Fruit fly (Drosophila melanogaster) whole organism, embryonic: ENCODE measurements around the gene CG5535.

Source experiments
- Adf1 ChIP-seq: fragments of 200-800 bp; sonication (Bioruptor generic); IDR thresholded peaks from 2 replicates; pipeline ENCODE4 v1.3.6; 2022; ENCODE audit warnings: missing biosample characterization, missing genetic modification characterization
- B-H1 ChIP-seq: fragments of 200-800 bp; sonication (Bioruptor generic); IDR thresholded peaks from 3 replicates; pipeline ENCODE4 v1.3.6; 2022; ENCODE audit warnings: missing biosample characterization, missing genetic modification characterization
- CG10431 ChIP-seq: fragments of 200-800 bp; sonication (Bioruptor generic); optimal IDR thresholded peaks from 3 replicates; lab custom pipeline; 2018; ENCODE audit warnings: missing biosample characterization, mild to moderate bottlenecking, missing genetic modification characterization
- CG10565 ChIP-seq: fragments of 200-800 bp; sonication (Bioruptor generic); optimal IDR thresholded peaks from 3 replicates; lab custom pipeline; 2016; ENCODE audit warnings: missing biosample characterization, mild to moderate bottlenecking, missing genetic modification characterization
- CG11085 ChIP-seq: fragments of 200-800 bp; sonication (Bioruptor generic); IDR thresholded peaks from 2 replicates; pipeline ENCODE4 v1.3.6; 2022; ENCODE audit warnings: missing biosample characterization, missing genetic modification characterization
- CG11093 ChIP-seq: fragments of 200-800 bp; sonication (Bioruptor generic); IDR thresholded peaks from 3 replicates; pipeline ENCODE4 v1.3.6; 2022; ENCODE audit warnings: missing biosample characterization, missing genetic modification characterization
- CG12659 ChIP-seq: fragments of 200-800 bp; sonication (Bioruptor generic); optimal IDR thresholded peaks from 3 replicates; lab custom pipeline; 2017; ENCODE audit warnings: mild to moderate bottlenecking, missing biosample characterization, missing genetic modification reagents, missing genetic modification characterization
- CG13624 ChIP-seq: fragments of 200-800 bp; sonication (Bioruptor generic); optimal IDR thresholded peaks from 2 replicates; lab custom pipeline; 2016; ENCODE audit warnings: missing biosample characterization, missing genetic modification characterization
- CG14667 ChIP-seq: fragments of 200-800 bp; sonication (Bioruptor generic); IDR thresholded peaks from 2 replicates; pipeline ENCODE4 v1.3.6; 2022; ENCODE audit warnings: missing biosample characterization, missing genetic modification characterization
- CG1603 ChIP-seq: fragments of 200-800 bp; sonication (Bioruptor generic); optimal IDR thresholded peaks from 2 replicates; lab custom pipeline; 2019; ENCODE audit warnings: missing biosample characterization, mild to moderate bottlenecking, missing genetic modification characterization, moderate library complexity
- CG18476 ChIP-seq: fragments of 200-800 bp; sonication (Bioruptor generic); optimal IDR thresholded peaks from 2 replicates; lab custom pipeline; 2016; ENCODE audit warnings: missing biosample characterization, mild to moderate bottlenecking, missing genetic modification characterization
- CG18619 ChIP-seq: fragments of 200-800 bp; sonication (Bioruptor generic); optimal IDR thresholded peaks from 3 replicates; lab custom pipeline; 2017; ENCODE audit warnings: missing biosample characterization, mild to moderate bottlenecking, missing genetic modification characterization
- CG2889 ChIP-seq: fragments of 200-800 bp; sonication (Bioruptor generic); IDR thresholded peaks from 3 replicates; pipeline ENCODE4 v1.3.6; 2022; ENCODE audit warnings: missing biosample characterization, missing genetic modification characterization
- CG30020 ChIP-seq: fragments of 200-800 bp; optimal IDR thresholded peaks from 2 replicates; lab custom pipeline; 2019; ENCODE audit warnings: missing biosample characterization, mild to moderate bottlenecking, missing genetic modification characterization, moderate library complexity
- CG31365 ChIP-seq: fragments of 200-800 bp; sonication (Bioruptor generic); optimal IDR thresholded peaks from 2 replicates; lab custom pipeline; 2018; ENCODE audit warnings: missing biosample characterization, mild to moderate bottlenecking, missing genetic modification characterization
- CG33213 ChIP-seq: fragments of 200-800 bp; sonication (Bioruptor generic); optimal IDR thresholded peaks from 3 replicates; lab custom pipeline; 2016; ENCODE audit warnings: missing biosample characterization, missing genetic modification characterization
- CG4730 ChIP-seq: fragments of 200-800 bp; sonication (Bioruptor generic); IDR thresholded peaks from 2 replicates; pipeline ENCODE4 v1.3.6; 2022; ENCODE audit warnings: missing biosample characterization, missing genetic modification characterization
- CG6689 ChIP-seq: fragments of 200-800 bp; sonication (Bioruptor generic); IDR thresholded peaks from 2 replicates; pipeline ENCODE4 v1.3.6; 2022; ENCODE audit warnings: missing biosample characterization, missing genetic modification characterization
- CG8478 ChIP-seq: fragments of >200 bp; optimal IDR thresholded peaks from 2 replicates; lab custom pipeline; 2018
- CG9727 ChIP-seq: fragments of 200-800 bp; sonication (Bioruptor generic); optimal IDR thresholded peaks from 3 replicates; lab custom pipeline; 2017; ENCODE audit warnings: missing biosample characterization, mild to moderate bottlenecking, missing genetic modification characterization
- CG9932 ChIP-seq: fragments of 200-800 bp; sonication (Bioruptor generic); IDR thresholded peaks from 2 replicates; pipeline ENCODE4 v1.3.6; 2022; ENCODE audit warnings: missing biosample characterization, missing genetic modification characterization
- D19B ChIP-seq: fragments of 200-800 bp; sonication (Bioruptor generic); optimal IDR thresholded peaks from 2 replicates; lab custom pipeline; 2017; ENCODE audit warnings: missing biosample characterization, mild to moderate bottlenecking, missing genetic modification characterization
- Dp ChIP-seq: fragments of 200-800 bp; sonication (Bioruptor generic); optimal IDR thresholded peaks from 2 replicates; lab custom pipeline; 2018; ENCODE audit warnings: missing biosample characterization, mild to moderate bottlenecking, missing genetic modification characterization, moderate library complexity
- E2f1 ChIP-seq: fragments of 200-800 bp; sonication (Bioruptor generic); IDR thresholded peaks from 2 replicates; pipeline ENCODE4 v1.3.6; 2022; ENCODE audit warnings: missing biosample characterization, missing genetic modification characterization
- GATAe ChIP-seq: fragments of 200-800 bp; sonication (Bioruptor generic); conservative IDR thresholded peaks from 2 replicates; pipeline ENCODE4 v1.3.6; 2022; ENCODE audit warnings: missing biosample characterization, missing genetic modification characterization
- HLH3B ChIP-seq: fragments of 200-800 bp; sonication (Bioruptor generic); IDR thresholded peaks from 2 replicates; pipeline ENCODE4 v1.3.6; 2022; ENCODE audit warnings: missing biosample characterization, missing genetic modification characterization
- Lim3 ChIP-seq: fragments of 200-800 bp; sonication (Bioruptor generic); IDR thresholded peaks from 2 replicates; pipeline ENCODE4 v1.3.6; 2022; ENCODE audit warnings: missing biosample characterization, missing genetic modification characterization
- MESR4 ChIP-seq: fragments of 200-800 bp; sonication (Bioruptor generic); optimal IDR thresholded peaks from 2 replicates; lab custom pipeline; 2018; ENCODE audit warnings: missing biosample characterization, mild to moderate bottlenecking, missing genetic modification characterization, moderate library complexity
- Mrtf ChIP-seq: fragments of 200-800 bp; sonication (Bioruptor generic); IDR thresholded peaks from 3 replicates; pipeline ENCODE4 v1.3.6; 2022; ENCODE audit warnings: missing biosample characterization, missing genetic modification characterization
- Neu2 ChIP-seq: fragments of 200-800 bp; sonication (Bioruptor generic); optimal IDR thresholded peaks from 3 replicates; lab custom pipeline; 2016; ENCODE audit warnings: missing biosample characterization, missing genetic modification characterization, borderline replicate concordance
- Optix ChIP-seq: fragments of 200-800 bp; sonication (Bioruptor generic); IDR thresholded peaks from 3 replicates; pipeline ENCODE4 v1.3.6; 2022; ENCODE audit warnings: missing biosample characterization, missing genetic modification characterization
- Stat92E ChIP-seq, 3 experiments: fragments of >200 bp in 2 of 3; fragments of 200-800 bp in 1 of 3; sonication (Bioruptor generic) in 1 of 3; optimal IDR thresholded peaks; 2 replicates each; lab custom pipeline; 2017 to 2019; ENCODE audit warnings: missing biosample characterization in 3 of 3, missing genetic modification characterization in 3 of 3, mild to moderate bottlenecking in 1 of 3, moderate library complexity in 1 of 3
- Taf1 ChIP-seq: fragments of 200-800 bp; sonication (Bioruptor generic); IDR thresholded peaks from 2 replicates; pipeline ENCODE4 v1.3.6; 2022; ENCODE audit warnings: missing biosample characterization, missing genetic modification characterization
- amos ChIP-seq: fragments of 200-800 bp; sonication (Bioruptor generic); IDR thresholded peaks from 2 replicates; pipeline ENCODE4 v1.3.6; 2022; ENCODE audit warnings: missing biosample characterization, missing genetic modification characterization; ENCODE audit not compliant: partially characterized antibody
- br ChIP-seq: fragments of >200 bp; optimal IDR thresholded peaks from 2 replicates; lab custom pipeline; 2017
- corto ChIP-seq: fragments of 200-800 bp; sonication (Bioruptor generic); optimal IDR thresholded peaks from 2 replicates; lab custom pipeline; 2016; ENCODE audit warnings: missing biosample characterization, mild to moderate bottlenecking, missing genetic modification characterization, moderate library complexity
- eve ChIP-seq, 2 experiments: fragments of >200 bp; optimal IDR thresholded peaks; 2 replicates each; lab custom pipeline; 2017; ENCODE audit warnings: missing biosample characterization in 2 of 2, missing genetic modification characterization in 2 of 2
- ewg ChIP-seq: fragments of 200-800 bp; sonication (Bioruptor generic); optimal IDR thresholded peaks from 3 replicates; lab custom pipeline; 2017; ENCODE audit warnings: mild to moderate bottlenecking, missing biosample characterization, missing genetic modification reagents, missing genetic modification characterization
- fd96Cb ChIP-seq: fragments of 200-800 bp; sonication (Bioruptor generic); optimal IDR thresholded peaks from 2 replicates; lab custom pipeline; 2018; ENCODE audit warnings: missing biosample characterization, mild to moderate bottlenecking, missing genetic modification characterization, moderate library complexity
- gfzf ChIP-seq: fragments of 200-800 bp; sonication (Bioruptor generic); optimal IDR thresholded peaks from 2 replicates; lab custom pipeline; 2016; ENCODE audit warnings: missing biosample characterization, mild to moderate bottlenecking, missing genetic modification characterization, moderate library complexity
- hbn ChIP-seq: fragments of 200-800 bp; sonication (Bioruptor generic); IDR thresholded peaks from 2 replicates; pipeline ENCODE4 v1.3.6; 2022; ENCODE audit warnings: missing biosample characterization, missing genetic modification characterization; ENCODE audit not compliant: partially characterized antibody
- kay ChIP-seq: fragments of 200-800 bp; sonication (Bioruptor generic); optimal IDR thresholded peaks from 2 replicates; lab custom pipeline; 2016; ENCODE audit warnings: missing biosample characterization, missing genetic modification characterization
- org-1 ChIP-seq: fragments of 200-800 bp; sonication (Bioruptor generic); optimal IDR thresholded peaks from 2 replicates; lab custom pipeline; 2017; ENCODE audit warnings: missing biosample characterization, missing genetic modification characterization
- pzg ChIP-seq: fragments of 200-800 bp; sonication (Bioruptor generic); optimal IDR thresholded peaks from 3 replicates; lab custom pipeline; 2018; ENCODE audit warnings: missing biosample characterization, mild to moderate bottlenecking, missing genetic modification characterization, moderate library complexity
- sc ChIP-seq, 3 experiments: fragments of >200 bp in 2 of 3; fragments of 200-800 bp in 1 of 3; sonication (Bioruptor generic) in 1 of 3; optimal IDR thresholded peaks; 2 replicates in 2 of 3; 3 replicates in 1 of 3; lab custom pipeline; 2017; ENCODE audit warnings: mild to moderate bottlenecking in 1 of 3, missing biosample characterization in 1 of 3, missing genetic modification characterization in 1 of 3, missing genetic modification reagents in 1 of 3
- stc ChIP-seq: fragments of 200-800 bp; sonication (Bioruptor generic); IDR thresholded peaks from 2 replicates; pipeline ENCODE4 v1.3.6; 2022; ENCODE audit warnings: missing biosample characterization, missing genetic modification characterization
- tin ChIP-seq: fragments of 200-800 bp; sonication (Bioruptor generic); optimal IDR thresholded peaks from 3 replicates; lab custom pipeline; 2016; ENCODE audit warnings: missing biosample characterization, missing genetic modification characterization
- tna ChIP-seq: fragments of 200-800 bp; sonication (Bioruptor generic); IDR thresholded peaks from 2 replicates; pipeline ENCODE4 v1.3.6; 2022; ENCODE audit warnings: missing biosample characterization, missing genetic modification characterization; ENCODE audit not compliant: partially characterized antibody
- vnd ChIP-seq: fragments of 200-800 bp; sonication (Bioruptor generic); IDR thresholded peaks from 3 replicates; pipeline ENCODE4 v1.3.6; 2022; ENCODE audit warnings: missing biosample characterization, missing genetic modification characterization; ENCODE audit not compliant: partially characterized antibody

CG5535 gene

DNA sequence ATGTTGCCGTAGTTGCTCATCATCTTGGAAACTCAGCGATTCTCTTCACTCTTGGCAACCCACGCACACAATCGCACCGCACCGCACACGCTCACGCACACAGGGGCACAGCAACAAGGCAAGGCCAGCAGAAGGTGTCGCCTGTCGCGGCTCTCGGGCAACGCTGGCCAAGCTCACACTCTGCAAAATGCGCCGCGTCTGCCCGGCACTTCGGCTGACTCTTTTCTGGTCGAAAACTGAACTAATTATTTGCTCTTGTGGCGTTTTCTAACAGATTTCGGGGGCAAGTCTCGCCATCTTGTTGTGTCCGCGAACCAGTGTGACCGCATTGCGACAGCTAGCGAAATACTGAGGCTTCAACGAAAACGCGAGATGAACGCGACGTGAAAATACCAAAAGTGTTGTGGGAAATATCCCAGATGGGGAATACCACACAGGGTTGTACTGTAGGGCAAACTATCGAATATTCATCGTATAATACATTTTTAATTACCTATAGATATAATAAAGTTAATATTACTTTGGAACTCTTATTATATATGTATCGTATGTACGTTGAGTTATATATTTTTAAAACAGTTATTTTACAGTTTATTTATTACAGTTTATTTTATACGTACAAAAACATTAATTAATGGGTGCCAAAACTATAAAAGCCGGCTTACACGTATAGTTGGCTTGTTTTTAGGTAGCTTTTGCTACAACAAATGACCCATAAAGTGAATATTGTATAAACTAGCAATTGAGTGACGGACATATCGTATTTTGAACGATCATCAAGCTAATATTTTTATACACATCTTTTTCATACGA is 10.2 kb downstream of the CG5535 start, which contains the start of the genes MED19 and CG7430 (continued):
- TF ChIP-seq MESR4 (GFP tag; lab: Kevin White, UChicago): peak; percentile 100
- no peak for TF ChIP-seq CG4730 (GFP tag; lab: Robert Waterston, UW)
- TF ChIP-seq B-H1 (GFP tag; lab: Robert Waterston, UW): no peak
- TF ChIP-seq CG9932: peak; percentile 47
- peak; percentile 13 for TF ChIP-seq Dp (GFP tag; lab: Kevin White, UChicago)
- TF ChIP-seq amos (GFP tag; lab: Robert Waterston, UW): peak; percentile 62
- no peak for TF ChIP-seq br
- TF ChIP-seq Stat92E (GFP tag; optimal IDR thresholded peaks at IDR 0.05; lab: Kevin White, UChicago): peak in 1 of 3 experiments; percentile 14
- TF ChIP-seq hbn: peak; percentile 59
- TF ChIP-seq Lim3: no peak
- no peak for TF ChIP-seq kay
- no peak for TF ChIP-seq CG10565 (GFP tag; lab: Kevin White, UChicago)
- TF ChIP-seq sc (optimal IDR thresholded peaks at IDR 0.05; lab: Kevin White, UChicago): no peak
- no peak for TF ChIP-seq sc (GFP tag; optimal IDR thresholded peaks at IDR 0.05; lab: Kevin White, UChicago)
- TF ChIP-seq CG6689 (GFP tag; lab: Robert Waterston, UW): no peak
- no peak for TF ChIP-seq eve (GFP tag; optimal IDR thresholded peaks at IDR 0.05; lab: Kevin White, UChicago)
- TF ChIP-seq CG1603 (tag; lab: Kevin White, UChicago): peak; percentile 61
- no peak for TF ChIP-seq vnd (GFP tag; lab: Robert Waterston, UW)
- no peak for TF ChIP-seq org-1
- no peak for TF ChIP-seq stc
- no peak for TF ChIP-seq tin (GFP tag; lab: Kevin White, UChicago)
- peak; percentile 91 for TF ChIP-seq pzg (GFP tag; lab: Kevin White, UChicago)
- TF ChIP-seq CG12659 (GFP tag; lab: Kevin White, UChicago): peak; percentile 73
- TF ChIP-seq Adf1 (GFP tag; lab: Robert Waterston, UW): peak; percentile 36; the same call in 1 of the 2 replicates
- no peak for TF ChIP-seq CG11085 (GFP tag; lab: Robert Waterston, UW)
- TF ChIP-seq CG31365: no peak
- peak; percentile 36 for TF ChIP-seq CG30020 (tag; lab: Kevin White, UChicago)
- peak; percentile 87 for TF ChIP-seq gfzf (GFP tag; lab: Kevin White, UChicago)
- no peak for TF ChIP-seq CG13624 (GFP tag; lab: Kevin White, UChicago)
- TF ChIP-seq CG18619: no peak
- no peak for TF ChIP-seq fd96Cb
- TF ChIP-seq corto (GFP tag; lab: Kevin White, UChicago): no peak
- no peak for TF ChIP-seq ewg (GFP tag; lab: Kevin White, UChicago)
- no peak for TF ChIP-seq HLH3B
- TF ChIP-seq CG33213: peak; percentile 45
- TF ChIP-seq CG14667: no peak
- TF ChIP-seq D19B (GFP tag; lab: Kevin White, UChicago): no peak
- TF ChIP-seq CG18476 (GFP tag; lab: Kevin White, UChicago): no peak
- TF ChIP-seq CG10431 (GFP tag; lab: Kevin White, UChicago): peak; percentile 33
- TF ChIP-seq Optix (GFP tag; lab: Robert Waterston, UW): no peak
- 0 out of 2 replicates have a peak, but pooled peaks have one; percentile 29 for TF ChIP-seq tna (GFP tag; lab: Robert Waterston, UW)
- TF ChIP-seq Mrtf: no peak
- peak; percentile 33 for TF ChIP-seq CG9727 (GFP tag; lab: Kevin White, UChicago)
- no peak for TF ChIP-seq Taf1 (GFP tag; lab: Robert Waterston, UW)
- TF ChIP-seq GATAe (GFP tag; lab: Robert Waterston, UW): no peak
- no peak for TF ChIP-seq CG2889 (GFP tag; lab: Robert Waterston, UW)
- peak; percentile 63 for TF ChIP-seq CG8478
- TF ChIP-seq CG11093 (GFP tag; lab: Robert Waterston, UW): no peak
- TF ChIP-seq Neu2 (GFP tag; lab: Kevin White, UChicago): no peak
- TF ChIP-seq E2f1 (GFP tag; lab: Robert Waterston, UW): no peak
